Fruit fly (Drosophila melanogaster) S2 (cell line): ENCODE measurements around the gene CG2540.

Experiments used
- CG8478 ChIP-seq: fragments of >200 bp; optimal IDR thresholded peaks from 2 replicates; lab custom pipeline; 2018
- CTCF ChIP-seq, 2 experiments: fragments of >200 bp; optimal IDR thresholded peaks; 2 replicates each; lab custom pipeline; 2018

Gene CG2540

dm6 chrX:12667600-12668250 lies 38.0 kb downstream of the CG2540 start:
- TF ChIP-seq CG8478 (lab: Kevin White, UChicago) (no peak), CTCF (optimal IDR thresholded peaks at IDR 0.05; lab: Kevin White, UChicago) (no peak)

dm6 chrX:12668723-12669122 lies 39.0 kb downstream of the CG2540 start:
- TF ChIP-seq CG8478 (lab: Kevin White, UChicago), result no peak
- no peak for TF ChIP-seq CTCF (optimal IDR thresholded peaks at IDR 0.05; lab: Kevin White, UChicago)

dm6 chrX:12669659-12670488 lies 40.2 kb downstream of the CG2540 start:
- no peak for TF ChIP-seq CG8478 (lab: Kevin White, UChicago)
- TF ChIP-seq CTCF (optimal IDR thresholded peaks at IDR 0.05; lab: Kevin White, UChicago), result no peak

- TF ChIP-seq CTCF (optimal IDR thresholded peaks at IDR 0.05; lab: Kevin White, UChicago) (no peak), CG8478 (lab: Kevin White, UChicago) (no peak)
Observed at dm6 chrX:12670530-12671285, 41.0 kb downstream of the CG2540 start.

- no peak for TF ChIP-seq CG8478 (lab: Kevin White, UChicago)
- no peak for TF ChIP-seq CTCF (optimal IDR thresholded peaks at IDR 0.05; lab: Kevin White, UChicago)
Observed at dm6 chrX:12672317-12673172, 42.9 kb downstream of the CG2540 start.

- TF ChIP-seq CTCF (optimal IDR thresholded peaks at IDR 0.05; lab: Kevin White, UChicago) (no peak), CG8478 (lab: Kevin White, UChicago) (no peak)
Observed at dm6 chrX:12673833-12674541, 44.3 kb downstream of the CG2540 start.

dm6 chrX:12675284-12675683 lies 45.6 kb downstream of the CG2540 start:
- no peak for TF ChIP-seq CTCF (optimal IDR thresholded peaks at IDR 0.05; lab: Kevin White, UChicago)
- no peak for TF ChIP-seq CG8478 (lab: Kevin White, UChicago)

- TF ChIP-seq CTCF (optimal IDR thresholded peaks at IDR 0.05; lab: Kevin White, UChicago), result no peak
- no peak for TF ChIP-seq CG8478 (lab: Kevin White, UChicago)
Observed at dm6 chrX:12675798-12676553, 46.3 kb downstream of the CG2540 start.

- TF ChIP-seq CG8478 (lab: Kevin White, UChicago) (no peak), CTCF (optimal IDR thresholded peaks at IDR 0.05; lab: Kevin White, UChicago) (no peak)
Observed at dm6 chrX:12676554-12677336, 47.1 kb downstream of the CG2540 start.
